Fruit fly (Drosophila melanogaster): ENCODE measurements around the gene CG11694.

Gene CG11694

DNA sequence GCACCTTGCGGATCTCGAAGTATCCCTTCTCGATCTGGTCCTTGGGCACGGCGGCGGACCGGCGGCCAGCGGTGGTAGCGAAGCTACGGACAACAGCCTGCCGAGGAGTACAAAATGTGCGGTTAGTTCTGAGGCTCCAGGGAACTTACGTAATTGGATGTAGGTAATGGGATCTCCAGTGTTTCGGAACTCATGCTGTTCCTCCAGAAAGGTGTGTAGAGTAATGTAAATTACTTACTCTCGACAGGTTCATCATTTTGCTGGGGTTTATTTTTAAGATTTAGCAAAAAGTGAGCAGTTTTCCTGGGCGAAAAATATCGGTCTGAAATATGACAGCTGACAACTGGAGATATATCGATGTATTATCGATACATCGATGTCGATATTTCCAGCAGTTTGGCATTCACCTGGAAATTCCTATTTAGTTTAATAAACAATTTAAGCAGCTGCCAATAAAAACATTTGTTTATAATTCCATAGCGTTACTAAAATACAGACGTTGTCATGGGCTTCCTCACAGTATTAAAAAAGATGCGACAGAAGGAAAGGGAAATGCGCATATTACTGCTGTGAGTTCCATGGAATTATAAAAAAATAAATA, 28.8 kb upstream of the CG11694 start, which contains the start of the genes COX7A and Arl2 (continued):
- no peak for TF ChIP-seq wek (GFP tag; optimal IDR thresholded peaks at IDR 0.05)
- TF ChIP-seq Fer1 (GFP tag; optimal IDR thresholded peaks at IDR 0.05), result peak; percentile 16
- TF ChIP-seq CG1792 (GFP tag; optimal IDR thresholded peaks at IDR 0.05), result no peak
- TF ChIP-seq lab (GFP tag; optimal IDR thresholded peaks at IDR 0.05), result no peak
- TF ChIP-seq CG17328 (GFP tag; IDR thresholded peaks at IDR 0.05), result no peak
- TF ChIP-seq fu2 (GFP tag; optimal IDR thresholded peaks at IDR 0.05), result no peak
- no peak for TF ChIP-seq Sox100B (GFP tag; optimal IDR thresholded peaks at IDR 0.05)
- no peak for TF ChIP-seq br (optimal IDR thresholded peaks at IDR 0.05)
- TF ChIP-seq sna (GFP tag; IDR thresholded peaks at IDR 0.05; ENCODE audit: partially characterized antibody), result peak; percentile 94
- TF ChIP-seq CG7928 (GFP tag; optimal IDR thresholded peaks at IDR 0.05), result no peak
- TF ChIP-seq pb (GFP tag; optimal IDR thresholded peaks at IDR 0.05), result no peak
- TF ChIP-seq wdn (GFP tag; IDR thresholded peaks at IDR 0.05), result no peak
- no peak for TF ChIP-seq org-1 (GFP tag; optimal IDR thresholded peaks at IDR 0.05)
- TF ChIP-seq PHDP (tag; optimal IDR thresholded peaks at IDR 0.05), result no peak
- TF ChIP-seq Aef1 (GFP tag; IDR thresholded peaks at IDR 0.05), result no peak
- TF ChIP-seq GATAe (GFP tag; conservative IDR thresholded peaks at IDR 0.05), result no peak
- no peak for TF ChIP-seq chif (GFP tag; optimal IDR thresholded peaks at IDR 0.05)
- no peak for TF ChIP-seq gsb (GFP tag; IDR thresholded peaks at IDR 0.05)
- no peak for TF ChIP-seq CG3847 (GFP tag; IDR thresholded peaks at IDR 0.05)
- TF ChIP-seq stc (GFP tag; IDR thresholded peaks at IDR 0.05), result no peak
- TF ChIP-seq CG16779 (GFP tag; IDR thresholded peaks at IDR 0.05), result no peak
- no peak for TF ChIP-seq dati (GFP tag; IDR thresholded peaks at IDR 0.05)
- peak; percentile 20 for TF ChIP-seq lilli (GFP tag; optimal IDR thresholded peaks at IDR 0.05)
- no peak for TF ChIP-seq CG12942 (GFP tag; optimal IDR thresholded peaks at IDR 0.05)
- no peak for TF ChIP-seq abd-A (tag; optimal IDR thresholded peaks at IDR 0.05)
- no peak for TF ChIP-seq CG18011 (GFP tag; optimal IDR thresholded peaks at IDR 0.05)
- no peak for TF ChIP-seq CG18764 (GFP tag; optimal IDR thresholded peaks at IDR 0.05)
- TF ChIP-seq ase (GFP tag; IDR thresholded peaks at IDR 0.05), result no peak
- no peak for TF ChIP-seq pnt (GFP tag; optimal IDR thresholded peaks at IDR 0.05)
- TF ChIP-seq CG3163 (GFP tag; optimal IDR thresholded peaks at IDR 0.05), result no peak
- TF ChIP-seq Fer2 (tag; optimal IDR thresholded peaks at IDR 0.05), result no peak
- no peak for TF ChIP-seq CG8281 (tag; optimal IDR thresholded peaks at IDR 0.05)
- peak; percentile 98 for TF ChIP-seq MESR4 (GFP tag; optimal IDR thresholded peaks at IDR 0.05)
- no peak for TF ChIP-seq CG3407 (GFP tag; optimal IDR thresholded peaks at IDR 0.05)
- TF ChIP-seq HHEX (GFP tag; optimal IDR thresholded peaks at IDR 0.05), result no peak
- peak; percentile 90 for TF ChIP-seq HLH4C (GFP tag; IDR thresholded peaks at IDR 0.05; ENCODE audit: partially characterized antibody)
- TF ChIP-seq lov (optimal IDR thresholded peaks at IDR 0.05), result no peak
- no peak for TF ChIP-seq lov (GFP tag; IDR thresholded peaks at IDR 0.05)
- TF ChIP-seq Pdp1 (GFP tag; optimal IDR thresholded peaks at IDR 0.05), result peak in 1 of 2 experiments; percentile 95
- no peak for TF ChIP-seq NC2α (GFP tag; optimal IDR thresholded peaks at IDR 0.05)
- no peak for TF ChIP-seq Dip2 (GFP tag; IDR thresholded peaks at IDR 0.05)
- no peak for TF ChIP-seq CG6683 (GFP tag; optimal IDR thresholded peaks at IDR 0.05)
- no peak for TF ChIP-seq dan (GFP tag; IDR thresholded peaks at IDR 0.05)
- no peak for TF ChIP-seq CG2678 (tag; optimal IDR thresholded peaks at IDR 0.05)
- TF ChIP-seq pum (GFP tag; optimal IDR thresholded peaks at IDR 0.05), result no peak
- TF ChIP-seq Hr78 (GFP tag; optimal IDR thresholded peaks at IDR 0.05), result no peak
- TF ChIP-seq CG10959 (GFP tag; IDR thresholded peaks at IDR 0.05), result no peak
- TF ChIP-seq CG4282 (GFP tag; optimal IDR thresholded peaks at IDR 0.05), result no peak
- TF ChIP-seq grn (GFP tag; optimal IDR thresholded peaks at IDR 0.05), result no peak
- TF ChIP-seq mirr (GFP tag; optimal IDR thresholded peaks at IDR 0.05), result no peak
- TF ChIP-seq CG5245 (GFP tag; optimal IDR thresholded peaks at IDR 0.05), result no peak
- TF ChIP-seq NK7.1 (GFP tag; optimal IDR thresholded peaks at IDR 0.05), result no peak

All from whole organism, embryonic.